Fruit fly (Drosophila melanogaster) ovary, adult (tissue): ENCODE results near the gene CG42353.

Experiments
- CG17801 ChIP-seq: fragments of 200-800 bp; optimal IDR thresholded peaks from 2 replicates; lab custom pipeline; 2019; ENCODE audit warnings: missing biosample characterization, mild to moderate bottlenecking, missing genetic modification characterization, moderate library complexity; ENCODE audit not compliant: partially characterized antibody

The CG42353 gene

DNA sequence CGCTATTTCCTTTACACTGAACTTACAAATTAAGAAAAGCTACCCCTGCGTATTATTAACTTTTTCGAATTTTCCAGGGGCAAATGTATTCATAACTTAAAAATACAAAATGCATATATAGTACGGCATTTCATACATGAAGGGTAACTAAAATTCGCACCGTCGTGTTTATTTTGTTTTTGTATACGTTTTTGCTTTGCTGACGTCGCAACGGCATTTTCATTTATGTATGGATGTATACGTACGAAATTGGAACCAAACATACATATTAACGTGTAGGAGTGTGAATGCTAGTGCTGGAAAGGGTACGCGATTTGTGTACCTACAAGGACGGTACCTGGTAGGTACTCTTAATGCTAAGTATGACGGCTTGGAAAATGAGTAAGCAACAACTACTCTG lies 32.6 kb downstream of the CG42353 start:
- TF ChIP-seq CG17801: peak; percentile 3

DNA sequence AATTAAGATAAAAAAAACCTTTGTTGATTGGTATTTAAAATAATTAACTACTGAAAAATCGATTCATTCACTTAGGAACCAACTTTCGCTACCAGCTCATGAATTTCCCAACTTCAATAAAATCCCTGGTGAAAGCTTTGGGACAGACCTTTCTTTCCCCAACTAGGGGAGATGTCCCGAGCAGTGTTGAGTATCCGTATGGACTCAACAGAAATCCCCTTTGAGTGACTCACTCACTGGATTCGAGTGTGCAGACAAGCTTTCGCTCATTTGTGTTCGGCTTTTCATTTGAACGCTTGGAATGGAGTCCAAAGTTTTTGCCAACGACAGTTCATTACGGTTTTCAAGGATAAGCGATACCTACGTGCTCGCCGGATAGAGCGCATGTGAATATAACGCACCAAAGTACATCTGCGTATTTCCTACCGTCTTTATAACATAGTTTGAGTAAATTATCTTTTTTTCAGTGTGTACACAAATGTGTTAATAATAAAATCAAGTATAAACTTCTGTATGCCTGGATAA lies 41.3 kb downstream of the CG42353 start, which contains the start of gene dpr18:
dpr18 (plus strand) TSS at position 325 of the 525 bp plus-strand sequence.
- TF ChIP-seq CG17801: no peak

DNA sequence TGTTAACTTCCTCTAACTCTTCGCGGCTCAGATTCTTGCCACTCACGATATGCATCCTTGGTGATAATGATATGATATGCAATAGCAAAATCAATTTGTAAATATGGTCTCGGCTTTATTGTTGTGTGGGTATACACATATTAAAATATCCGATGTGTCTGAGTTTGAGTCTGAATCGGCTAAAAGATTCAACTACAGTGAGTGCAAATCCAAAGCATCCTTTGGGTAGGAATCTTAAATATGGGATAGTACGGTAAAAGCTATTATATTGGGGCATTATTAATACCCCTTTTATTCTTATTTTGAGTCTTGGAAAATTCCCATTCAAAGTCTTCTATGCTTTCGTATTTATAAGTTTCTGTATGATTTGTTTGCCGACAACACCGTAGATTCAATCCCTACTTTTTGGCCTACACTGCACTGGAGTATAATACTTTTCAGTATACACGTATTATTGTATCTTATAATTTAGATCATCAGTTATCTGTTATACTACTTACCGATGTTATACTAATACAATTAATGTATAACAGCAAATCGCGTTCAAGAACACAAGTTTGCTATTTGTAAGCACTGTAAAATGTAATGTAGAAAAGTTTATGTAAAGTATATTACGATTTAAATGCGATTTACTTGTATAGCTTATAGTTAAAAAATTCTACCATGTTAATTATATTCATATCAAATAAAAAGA lies 41.9 kb downstream of the CG42353 start, which contains the start of gene CG12395:
CG12395 (minus strand) TSS at position 179 of the 694 bp plus-strand sequence.
- TF ChIP-seq CG17801: no peak
